Worm (Caenorhabditis elegans) whole organism, young adult: ENCODE measurements around the gene ser-2.
A peak's percentile ranks its signal among the peaks of the same experiment; 100 is the strongest.
"Not testable (repeated sequence)": the region's sequence is repeated elsewhere in the genome, so short reads cannot be mapped to it uniquely, and the experiment has no call there.

Source experiments
- B0261.1 ChIP-seq: sonication (generic microtip); optimal IDR thresholded peaks from 2 replicates; lab custom pipeline; 2016; ENCODE audit warnings: mild to moderate bottlenecking, missing genetic modification characterization, moderate library complexity, missing compliant biosample characterization
- D2030.7 ChIP-seq: fragments of 200-800 bp; sonication (Bioruptor generic); IDR thresholded peaks from 2 replicates; pipeline ENCODE4 v1.3.6; 2022; ENCODE audit warnings: missing genetic modification reagents, missing genetic modification characterization, missing compliant biosample characterization
- F33H1.4 ChIP-seq: fragments of 200-800 bp; sonication (Bioruptor generic); IDR thresholded peaks from 2 replicates; pipeline ENCODE4 v1.3.6; 2022; ENCODE audit warnings: missing genetic modification reagents, missing genetic modification characterization, missing compliant biosample characterization
- F37B4.10 ChIP-seq: fragments of 200-800 bp; sonication (Bioruptor generic); IDR thresholded peaks from 2 replicates; pipeline ENCODE4 v1.3.6; 2022; ENCODE audit warnings: missing genetic modification characterization, missing compliant biosample characterization
- F55B11.4 ChIP-seq: sonication (generic microtip); optimal IDR thresholded peaks from 2 replicates; lab custom pipeline; 2016; ENCODE audit warnings: missing compliant biosample characterization, missing genetic modification characterization, borderline replicate concordance; ENCODE audit not compliant: insufficient read depth
- Y79H2A.3 ChIP-seq: fragments of 200-800 bp; sonication (Bioruptor generic); conservative IDR thresholded peaks from 2 replicates; pipeline ENCODE4 v1.3.6; 2022; ENCODE audit warnings: missing genetic modification reagents, missing genetic modification characterization, missing compliant biosample characterization
- ama-1 ChIP-seq, 3 experiments: fragments of 150-350 bp in 1 of 3; sonication (generic microtip) in 2 of 3; optimal IDR thresholded peaks; 2 replicates each; lab custom pipeline; 2014 to 2018; ENCODE audit warnings: missing biosample characterization in 2 of 3, missing genetic modification characterization in 2 of 3, missing genetic modification reagents in 2 of 3
- attf-3 ChIP-seq: fragments of 200-800 bp; sonication (Bioruptor generic); conservative IDR thresholded peaks from 2 replicates; pipeline ENCODE4 v1.3.6; 2022; ENCODE audit warnings: missing genetic modification reagents, missing genetic modification characterization, missing compliant biosample characterization
- ceh-100 ChIP-seq: fragments of 200-800 bp; sonication (Bioruptor generic); IDR thresholded peaks from 2 replicates; pipeline ENCODE4 v1.3.6; 2022; ENCODE audit warnings: missing genetic modification reagents, missing genetic modification characterization, missing compliant biosample characterization
- ceh-91 ChIP-seq: fragments of 200-800 bp; sonication (Bioruptor generic); IDR thresholded peaks from 2 replicates; pipeline ENCODE4 v1.3.6; 2022; ENCODE audit warnings: missing genetic modification reagents, missing genetic modification characterization, missing compliant biosample characterization
- die-1 ChIP-seq: sonication (generic microtip); optimal IDR thresholded peaks from 2 replicates; lab custom pipeline; 2016; ENCODE audit warnings: missing genotype, mild to moderate bottlenecking, missing genetic modification characterization, missing compliant biosample characterization
- dpl-1 ChIP-seq: fragments of 150-350 bp; optimal IDR thresholded peaks from 2 replicates; lab custom pipeline; 2014; ENCODE audit warnings: missing biosample characterization, missing genetic modification reagents, missing genetic modification characterization
- egl-44 ChIP-seq: fragments of 200-800 bp; sonication (Bioruptor generic); IDR thresholded peaks from 2 replicates; pipeline ENCODE4 v1.3.6; 2022; ENCODE audit warnings: missing genetic modification reagents, missing genetic modification characterization, missing compliant biosample characterization
- ets-4 ChIP-seq: fragments of 200-800 bp; sonication (Bioruptor generic); optimal IDR thresholded peaks from 2 replicates; lab custom pipeline; 2018; ENCODE audit warnings: mild to moderate bottlenecking, missing genetic modification characterization, missing compliant biosample characterization
- hlh-26 ChIP-seq: fragments of 200-800 bp; sonication (Bioruptor generic); conservative IDR thresholded peaks from 2 replicates; pipeline ENCODE4 v1.3.6; 2022; ENCODE audit warnings: missing genetic modification reagents, missing genetic modification characterization, missing compliant biosample characterization
- hmg-20 ChIP-seq: fragments of 200-800 bp; sonication (Bioruptor generic); IDR thresholded peaks from 2 replicates; pipeline ENCODE4 v1.3.6; 2022; ENCODE audit warnings: missing genetic modification reagents, missing genetic modification characterization, missing compliant biosample characterization
- lin-26 ChIP-seq: fragments of 200-800 bp; sonication (Bioruptor generic); IDR thresholded peaks from 2 replicates; pipeline ENCODE4 v1.3.6; 2022; ENCODE audit warnings: missing genetic modification reagents, missing genetic modification characterization, missing compliant biosample characterization
- lin-35 ChIP-seq, 3 experiments: fragments of 150-350 bp in 2 of 3; sonication (generic microtip) in 1 of 3; optimal IDR thresholded peaks; 2 replicates each; lab custom pipeline; 2014 to 2018; ENCODE audit warnings: missing biosample characterization in 3 of 3, missing genetic modification characterization in 3 of 3, missing genetic modification reagents in 3 of 3
- lin-40 ChIP-seq: sonication (generic microtip); optimal IDR thresholded peaks from 2 replicates; lab custom pipeline; 2016; ENCODE audit warnings: missing genetic modification characterization, mild to moderate bottlenecking, missing compliant biosample characterization, missing genotype, missing genetic modification reagents
- lir-1 ChIP-seq: fragments of 200-800 bp; sonication (Bioruptor generic); conservative IDR thresholded peaks from 2 replicates; pipeline ENCODE4 v1.3.6; 2022; ENCODE audit warnings: missing genetic modification reagents, missing genetic modification characterization, missing compliant biosample characterization
- lsl-1 ChIP-seq: fragments of 200-800 bp; sonication (Bioruptor generic); optimal IDR thresholded peaks from 2 replicates; lab custom pipeline; 2018; ENCODE audit warnings: mild to moderate bottlenecking, missing genetic modification characterization, moderate library complexity, missing compliant biosample characterization
- lsy-27 ChIP-seq: sonication (generic microtip); optimal IDR thresholded peaks from 2 replicates; lab custom pipeline; 2017; ENCODE audit warnings: missing genetic modification characterization, mild to moderate bottlenecking, missing compliant biosample characterization, antibody characterized with exemption, missing genotype, borderline replicate concordance; ENCODE audit not compliant: insufficient read depth
- madf-10 ChIP-seq: sonication (generic microtip); optimal IDR thresholded peaks from 2 replicates; lab custom pipeline; 2016; ENCODE audit warnings: mild to moderate bottlenecking, missing genetic modification characterization, missing compliant biosample characterization
- madf-6 ChIP-seq: fragments of 200-800 bp; sonication (Bioruptor generic); IDR thresholded peaks from 2 replicates; pipeline ENCODE4 v1.3.6; 2022; ENCODE audit warnings: missing genetic modification reagents, missing genetic modification characterization, missing compliant biosample characterization
- nfya-2 ChIP-seq: fragments of 200-800 bp; sonication (Bioruptor generic); IDR thresholded peaks from 2 replicates; pipeline ENCODE4 v1.3.6; 2022; ENCODE audit warnings: missing genetic modification reagents, missing genetic modification characterization, missing compliant biosample characterization
- nhr-120 ChIP-seq: fragments of 200-800 bp; sonication (Bioruptor generic); IDR thresholded peaks from 2 replicates; pipeline ENCODE4 v1.3.6; 2022; ENCODE audit warnings: missing genetic modification characterization, missing compliant biosample characterization
- nhr-80 ChIP-seq: sonication (generic microtip); optimal IDR thresholded peaks from 2 replicates; lab custom pipeline; 2016; ENCODE audit warnings: missing genetic modification characterization, missing compliant biosample characterization
- pha-4 ChIP-seq: fragments of 150-350 bp; sonication (generic microtip); optimal IDR thresholded peaks from 2 replicates; lab custom pipeline; 2014; ENCODE audit warnings: missing biosample characterization, missing genetic modification reagents, missing genetic modification characterization
- rec-8 ChIP-seq, 2 experiments: sonication (generic microtip); optimal IDR thresholded peaks; 2 replicates each; lab custom pipeline; 2016; ENCODE audit warnings: mild to moderate bottlenecking in 2 of 2, missing genetic modification characterization in 2 of 2, missing genetic modification reagents in 2 of 2, missing genotype in 2 of 2, missing biosample characterization in 1 of 2, missing compliant biosample characterization in 1 of 2, moderate library complexity in 1 of 2
- rpc-1 ChIP-seq, 2 experiments: fragments of 150-350 bp in 1 of 2; sonication (generic microtip) in 1 of 2; optimal IDR thresholded peaks; 2 replicates each; lab custom pipeline; 2014 to 2018; ENCODE audit warnings: missing biosample characterization in 1 of 2, missing genetic modification characterization in 1 of 2, missing genetic modification reagents in 1 of 2, missing genotype in 1 of 2
- somi-1 ChIP-seq: fragments of 200-800 bp; sonication (Bioruptor generic); optimal IDR thresholded peaks from 2 replicates; lab custom pipeline; 2018; ENCODE audit warnings: mild to moderate bottlenecking, missing genetic modification characterization, missing compliant biosample characterization
- tbp1 ChIP-seq: fragments of 200-800 bp; sonication (Bioruptor generic); optimal IDR thresholded peaks from 2 replicates; lab custom pipeline; 2018; ENCODE audit warnings: mild to moderate bottlenecking, missing genetic modification characterization, missing compliant biosample characterization
- tbx-9 ChIP-seq: sonication (generic microtip); optimal IDR thresholded peaks from 2 replicates; lab custom pipeline; 2016; ENCODE audit warnings: borderline replicate concordance, missing genetic modification characterization, inconsistent platforms, missing compliant biosample characterization
- xnd-1 ChIP-seq: sonication (generic microtip); optimal IDR thresholded peaks from 2 replicates; lab custom pipeline; 2016; ENCODE audit warnings: missing genotype, missing genetic modification reagents, missing genetic modification characterization, missing compliant biosample characterization
- ztf-22 ChIP-seq: fragments of 200-800 bp; sonication (Bioruptor generic); optimal IDR thresholded peaks from 2 replicates; lab custom pipeline; 2018; ENCODE audit warnings: mild to moderate bottlenecking, missing genetic modification characterization, moderate library complexity, missing compliant biosample characterization
- ztf-6 ChIP-seq: fragments of 200-800 bp; sonication (Bioruptor generic); IDR thresholded peaks from 2 replicates; pipeline ENCODE4 v1.3.6; 2022; ENCODE audit warnings: missing genetic modification reagents, missing genetic modification characterization, missing compliant biosample characterization

ser-2 gene

ce11 chrX:15321217-15321616 is 18.5 kb upstream of the ser-2 start:
- no peak for TF ChIP-seq F55B11.4 (tag; lab: Kevin White, UChicago)
- no peak for TF ChIP-seq lin-35 (GFP tag; optimal IDR thresholded peaks at IDR 0.05; lab: Kevin White, UChicago)
- TF ChIP-seq nhr-80 (tag; lab: Kevin White, UChicago): no peak
- TF ChIP-seq tbx-9: no peak
- TF ChIP-seq die-1: no peak
- no peak for TF ChIP-seq lsl-1 (GFP tag; lab: Kevin White, UChicago)

ce11 chrX:15319762-15320161 is 17.0 kb upstream of the ser-2 start:
- TF ChIP-seq tbp1 (GFP tag; lab: Kevin White, UChicago) (peak; percentile 74), lin-26 (GFP tag; lab: Robert Waterston, UW) (0 out of 2 replicates have a peak, but pooled peaks have one; percentile 70), B0261.1 (tag; lab: Kevin White, UChicago) (peak; percentile 45), rpc-1 (tag; optimal IDR thresholded peaks at IDR 0.05; lab: Kevin White, UChicago) (peak; percentile 25)
- not testable (repeated sequence) for TF ChIP-seq rpc-1 (optimal IDR thresholded peaks at IDR 0.05; lab: Kevin White, UChicago)

ce11 chrX:15317146-15317545 is 14.4 kb upstream of the ser-2 start, which contains the start of gene glb-28:
Gene glb-28 (minus strand): TSS chrX:15317246.
- no peak for TF ChIP-seq madf-10 (tag; lab: Kevin White, UChicago)
- TF ChIP-seq nhr-120: no peak
- TF ChIP-seq ztf-6 (GFP tag; lab: Robert Waterston, UW): no peak
- TF ChIP-seq lsy-27 (tag; lab: Kevin White, UChicago): no peak
- no peak for TF ChIP-seq ztf-22 (GFP tag; lab: Kevin White, UChicago)
- TF ChIP-seq dpl-1 (GFP tag; lab: Kevin White, UChicago): no peak
- no peak for TF ChIP-seq F37B4.10 (GFP tag; lab: Robert Waterston, UW)
- TF ChIP-seq hmg-20 (GFP tag; lab: Robert Waterston, UW): no peak
- TF ChIP-seq attf-3 (GFP tag; lab: Robert Waterston, UW): no peak
- no peak for TF ChIP-seq hlh-26

- no peak for TF ChIP-seq hmg-20 (GFP tag; lab: Robert Waterston, UW)
- no peak for TF ChIP-seq nfya-2 (GFP tag; lab: Robert Waterston, UW)
- TF ChIP-seq nhr-80 (tag; lab: Kevin White, UChicago): no peak
- TF ChIP-seq lsy-27 (tag; lab: Kevin White, UChicago): no peak
- TF ChIP-seq ceh-100 (GFP tag; lab: Robert Waterston, UW): no peak
- TF ChIP-seq D2030.7: no peak
- no peak for TF ChIP-seq tbp1 (GFP tag; lab: Kevin White, UChicago)
- no peak for TF ChIP-seq ets-4
- TF ChIP-seq ceh-91: no peak
- TF ChIP-seq rec-8 (tag; optimal IDR thresholded peaks at IDR 0.05; lab: Kevin White, UChicago): no peak
- TF ChIP-seq, all 124 proteins: peak for 0
Observed at ce11 chrX:15312681-15313080, 9.9 kb upstream of the ser-2 start.

- no peak for TF ChIP-seq Y79H2A.3
- TF ChIP-seq egl-44 (GFP tag; lab: Robert Waterston, UW): no peak
- TF ChIP-seq lin-40 (tag; lab: Kevin White, UChicago): no peak
- TF ChIP-seq ama-1 (optimal IDR thresholded peaks at IDR 0.05; lab: Kevin White, UChicago): no peak
- TF ChIP-seq ama-1 (GFP tag; optimal IDR thresholded peaks at IDR 0.05; lab: Kevin White, UChicago): no peak
- no peak for TF ChIP-seq pha-4 (tag; lab: Kevin White, UChicago)
- TF ChIP-seq madf-6 (GFP tag; lab: Robert Waterston, UW): no peak
- TF ChIP-seq xnd-1 (tag; lab: Kevin White, UChicago): no peak
- TF ChIP-seq lir-1 (GFP tag; lab: Robert Waterston, UW): no peak
- TF ChIP-seq somi-1 (GFP tag; lab: Kevin White, UChicago): no peak
- no peak for TF ChIP-seq ztf-6 (GFP tag; lab: Robert Waterston, UW)
- no peak for TF ChIP-seq F33H1.4
Observed at ce11 chrX:15312073-15312472, 9.3 kb upstream of the ser-2 start.
